Worm (Caenorhabditis elegans) whole organism, L3 larva: ENCODE measurements around the gene C17C3.5.

ENCODE experiments used
- R02D3.7 ChIP-seq: fragments of 150-350 bp; optimal IDR thresholded peaks from 2 replicates; lab custom pipeline; 2014; ENCODE audit warnings: missing biosample characterization, missing genetic modification characterization
- ZK546.5 ChIP-seq: sonication (generic microtip); optimal IDR thresholded peaks from 2 replicates; lab custom pipeline; 2017; ENCODE audit warnings: missing biosample characterization, missing genetic modification characterization
- ama-1 ChIP-seq: fragments of 150-350 bp; optimal IDR thresholded peaks from 2 replicates; lab custom pipeline; 2018
- ceh-16 ChIP-seq: sonication (generic microtip); optimal IDR thresholded peaks from 2 replicates; lab custom pipeline; 2017; ENCODE audit warnings: missing biosample characterization, missing genetic modification characterization
- ceh-28 ChIP-seq: fragments of 150-350 bp; optimal IDR thresholded peaks from 2 replicates; lab custom pipeline; 2014; ENCODE audit warnings: missing biosample characterization, missing genetic modification reagents, missing genetic modification characterization
- ceh-82 ChIP-seq: fragments of 150-350 bp; optimal IDR thresholded peaks from 2 replicates; lab custom pipeline; 2014; ENCODE audit warnings: missing biosample characterization, missing genetic modification characterization
- daf-12 ChIP-seq: fragments of 150-350 bp; optimal IDR thresholded peaks from 2 replicates; lab custom pipeline; 2014; ENCODE audit warnings: missing biosample characterization, missing genetic modification reagents, missing genetic modification characterization
- egl-27 ChIP-seq: sonication (generic microtip); optimal IDR thresholded peaks from 4 replicates; lab custom pipeline; 2017; ENCODE audit warnings: missing biosample characterization, missing genetic modification reagents, missing genetic modification characterization
- egl-5 ChIP-seq: fragments of 150-350 bp; optimal IDR thresholded peaks from 2 replicates; lab custom pipeline; 2017; ENCODE audit warnings: missing biosample characterization, missing genetic modification reagents, missing genetic modification characterization, inconsistent platforms
- elt-2 ChIP-seq: sonication (generic microtip); optimal IDR thresholded peaks from 2 replicates; lab custom pipeline; 2016; ENCODE audit warnings: missing genetic modification reagents, mild to moderate bottlenecking, missing genetic modification characterization, missing compliant biosample characterization
- elt-3 ChIP-seq, 3 experiments: fragments of 150-350 bp in 1 of 3; sonication (generic microtip) in 2 of 3; optimal IDR thresholded peaks; 2 replicates in 2 of 3; 4 replicates in 1 of 3; lab custom pipeline; 2014 to 2017; ENCODE audit warnings: missing biosample characterization in 3 of 3, missing genetic modification characterization in 3 of 3
- eor-1 ChIP-seq, 2 experiments: fragments of 150-350 bp; optimal IDR thresholded peaks; 2 replicates each; lab custom pipeline; 2014 to 2018; ENCODE audit warnings: missing biosample characterization in 2 of 2, missing genetic modification characterization in 2 of 2
- fkh-10 ChIP-seq: sonication (generic microtip); optimal IDR thresholded peaks from 2 replicates; lab custom pipeline; 2017; ENCODE audit warnings: missing biosample characterization, missing genetic modification reagents, missing genetic modification characterization
- fkh-2 ChIP-seq: fragments of 150-350 bp; optimal IDR thresholded peaks from 2 replicates; lab custom pipeline; 2014; ENCODE audit warnings: missing biosample characterization, missing genetic modification reagents, missing genetic modification characterization
- fos-1 ChIP-seq: fragments of 150-350 bp; optimal IDR thresholded peaks from 2 replicates; lab custom pipeline; 2014; ENCODE audit warnings: missing biosample characterization, missing genetic modification characterization
- hmg-11 ChIP-seq: sonication (generic microtip); optimal IDR thresholded peaks from 2 replicates; lab custom pipeline; 2016; ENCODE audit warnings: missing genetic modification characterization, missing compliant biosample characterization
- jun-1 ChIP-seq: fragments of 150-350 bp; optimal IDR thresholded peaks from 2 replicates; lab custom pipeline; 2014; ENCODE audit warnings: missing biosample characterization, missing genetic modification reagents, missing genetic modification characterization
- lin-15B ChIP-seq: fragments of 150-350 bp; optimal IDR thresholded peaks from 2 replicates; lab custom pipeline; 2014; ENCODE audit warnings: missing biosample characterization, missing genetic modification characterization
- lin-39 ChIP-seq: fragments of 150-350 bp; optimal IDR thresholded peaks from 2 replicates; lab custom pipeline; 2018; ENCODE audit warnings: missing biosample characterization, missing genetic modification reagents, missing genetic modification characterization
- lsy-12 ChIP-seq: sonication (generic microtip); optimal IDR thresholded peaks from 2 replicates; lab custom pipeline; 2016; ENCODE audit warnings: mild to moderate bottlenecking, missing genetic modification characterization, missing compliant biosample characterization
- mdl-1 ChIP-seq: fragments of 150-350 bp; optimal IDR thresholded peaks from 2 replicates; lab custom pipeline; 2014; ENCODE audit warnings: missing biosample characterization, missing genetic modification characterization
- mml-1 ChIP-seq: fragments of 150-350 bp; sonication (generic microtip); optimal IDR thresholded peaks from 3 replicates; lab custom pipeline; 2014; ENCODE audit warnings: missing biosample characterization, missing genetic modification characterization
- nfya-1 ChIP-seq: sonication (generic microtip); optimal IDR thresholded peaks from 2 replicates; lab custom pipeline; 2017; ENCODE audit warnings: missing genetic modification characterization, mild to moderate bottlenecking, missing compliant biosample characterization, antibody characterized with exemption, moderate library complexity; ENCODE audit not compliant: insufficient read depth
- nhr-11 ChIP-seq: fragments of 150-350 bp; optimal IDR thresholded peaks from 2 replicates; lab custom pipeline; 2014; ENCODE audit warnings: missing biosample characterization, missing genetic modification characterization
- nhr-12 ChIP-seq: fragments of 150-350 bp; optimal IDR thresholded peaks from 2 replicates; lab custom pipeline; 2014; ENCODE audit warnings: missing biosample characterization, missing genetic modification characterization
- nhr-23 ChIP-seq: fragments of 150-350 bp; optimal IDR thresholded peaks from 2 replicates; lab custom pipeline; 2014; ENCODE audit warnings: missing biosample characterization, missing genetic modification reagents, missing genetic modification characterization
- nhr-237 ChIP-seq: fragments of 150-350 bp; optimal IDR thresholded peaks from 2 replicates; lab custom pipeline; 2014; ENCODE audit warnings: missing biosample characterization, missing genetic modification characterization
- nhr-25 ChIP-seq: sonication (generic microtip); optimal IDR thresholded peaks from 2 replicates; lab custom pipeline; 2017; ENCODE audit warnings: missing biosample characterization, missing genetic modification characterization
- nhr-28 ChIP-seq: fragments of 150-350 bp; optimal IDR thresholded peaks from 2 replicates; lab custom pipeline; 2014; ENCODE audit warnings: missing biosample characterization, missing genetic modification characterization
- nhr-43 ChIP-seq: sonication (generic microtip); optimal IDR thresholded peaks from 2 replicates; lab custom pipeline; 2016; ENCODE audit warnings: mild to moderate bottlenecking, missing genetic modification characterization, missing compliant biosample characterization; ENCODE audit not compliant: poor library complexity, severe bottlenecking
- nhr-67 ChIP-seq: fragments of 150-350 bp; optimal IDR thresholded peaks from 2 replicates; lab custom pipeline; 2014; ENCODE audit warnings: missing biosample characterization, missing genetic modification characterization
- nhr-76 ChIP-seq: fragments of 150-350 bp; sonication (generic microtip); optimal IDR thresholded peaks from 5 replicates; lab custom pipeline; 2014; ENCODE audit warnings: missing biosample characterization, missing genetic modification characterization
- nhr-77 ChIP-seq: fragments of 150-350 bp; optimal IDR thresholded peaks from 2 replicates; lab custom pipeline; 2014; ENCODE audit warnings: missing biosample characterization, missing genetic modification characterization
- pha-4 ChIP-seq: fragments of 150-350 bp; optimal IDR thresholded peaks from 2 replicates; lab custom pipeline; 2014; ENCODE audit warnings: missing biosample characterization, missing genetic modification reagents, missing genetic modification characterization
- pqm-1 ChIP-seq: fragments of 150-350 bp; optimal IDR thresholded peaks from 2 replicates; lab custom pipeline; 2017; ENCODE audit warnings: missing biosample characterization, missing genetic modification characterization, inconsistent platforms
- sea-2 ChIP-seq: fragments of 150-350 bp; sonication (generic microtip); optimal IDR thresholded peaks from 4 replicates; lab custom pipeline; 2014; ENCODE audit warnings: missing biosample characterization, missing genetic modification reagents, missing genetic modification characterization
- skn-1 ChIP-seq: fragments of 150-350 bp; optimal IDR thresholded peaks from 2 replicates; lab custom pipeline; 2014; ENCODE audit warnings: missing biosample characterization, missing genetic modification characterization
- snpc-4 ChIP-seq: fragments of 150-350 bp; optimal IDR thresholded peaks from 2 replicates; lab custom pipeline; 2014; ENCODE audit warnings: missing biosample characterization, missing genetic modification characterization
- tbx-2 ChIP-seq: sonication (generic microtip); optimal IDR thresholded peaks from 2 replicates; lab custom pipeline; 2016; ENCODE audit warnings: mild to moderate bottlenecking, missing genetic modification characterization, missing compliant biosample characterization
- unc-39 ChIP-seq: sonication (generic microtip); optimal IDR thresholded peaks from 4 replicates; lab custom pipeline; 2017; ENCODE audit warnings: missing biosample characterization, missing genetic modification characterization
- unc-62 ChIP-seq: fragments of 150-350 bp; sonication (generic microtip); optimal IDR thresholded peaks from 4 replicates; lab custom pipeline; 2014; ENCODE audit warnings: missing biosample characterization, missing genetic modification reagents, missing genetic modification characterization
- zag-1 ChIP-seq: fragments of 150-350 bp; optimal IDR thresholded peaks from 2 replicates; lab custom pipeline; 2014; ENCODE audit warnings: missing biosample characterization, missing genetic modification characterization
- ztf-11 ChIP-seq: fragments of 150-350 bp; optimal IDR thresholded peaks from 2 replicates; lab custom pipeline; 2014; ENCODE audit warnings: missing biosample characterization, missing genetic modification characterization
- ztf-4 ChIP-seq: fragments of 150-350 bp; optimal IDR thresholded peaks from 2 replicates; lab custom pipeline; 2014; ENCODE audit warnings: missing biosample characterization, missing genetic modification characterization

The C17C3.5 gene

ce11 chrII:5594210-5594764, 42.7 kb downstream of the C17C3.5 start, which contains the start of gene ttc-4:
TSS of gene ttc-4 (plus strand) at chrII:5594714.
- TF ChIP-seq egl-27 (no peak), fos-1 (tag; lab: Kevin White, UChicago) (no peak), nfya-1 (tag; lab: Kevin White, UChicago) (peak; percentile 58), mml-1 (tag; lab: Kevin White, UChicago) (no peak), hmg-11 (tag; lab: Kevin White, UChicago) (no peak), pqm-1 (tag; lab: Kevin White, UChicago) (peak; percentile 51), ztf-4 (no peak), egl-5 (tag; lab: Kevin White, UChicago) (no peak), eor-1 (tag; optimal IDR thresholded peaks at IDR 0.05; lab: Kevin White, UChicago) (no peak), snpc-4 (tag; lab: Kevin White, UChicago) (peak; percentile 75), ztf-11 (tag; lab: Kevin White, UChicago) (no peak), nhr-237 (tag; lab: Kevin White, UChicago) (no peak), fkh-10 (no peak), nhr-23 (tag; lab: Kevin White, UChicago) (peak; percentile 38), lsy-12 (tag; lab: Kevin White, UChicago) (no peak), nhr-12 (tag; lab: Kevin White, UChicago) (no peak), pha-4 (tag; lab: Kevin White, UChicago) (peak; percentile 71), nhr-11 (no peak), mdl-1 (tag; lab: Kevin White, UChicago) (no peak), elt-2 (tag; lab: Kevin White, UChicago) (peak; percentile 39), lin-15B (tag; lab: Kevin White, UChicago) (peak; percentile 65), nhr-28 (tag; lab: Kevin White, UChicago) (no peak)

- TF ChIP-seq sea-2 (GFP tag; lab: Kevin White, UChicago) (no peak), ztf-4 (no peak), snpc-4 (tag; lab: Kevin White, UChicago) (no peak), pqm-1 (tag; lab: Kevin White, UChicago) (no peak)
- TF ChIP-seq, all 47 proteins: peak for 0
Observed at ce11 chrII:5596247-5596646, 44.6 kb downstream of the C17C3.5 start, which contains the start of gene C17G10.1. TSS of gene C17G10.1 (plus strand) at chrII:5596547.

- TF ChIP-seq nhr-43 (peak; percentile 89), mml-1 (tag; lab: Kevin White, UChicago) (no peak), daf-12 (tag; lab: Kevin White, UChicago) (no peak), ceh-16 (tag; lab: Kevin White, UChicago) (no peak), pqm-1 (tag; lab: Kevin White, UChicago) (peak; percentile 55), unc-62 (no peak), skn-1 (peak; percentile 9), elt-2 (tag; lab: Kevin White, UChicago) (peak; percentile 83), unc-39 (tag; lab: Kevin White, UChicago) (no peak), nhr-77 (tag; lab: Kevin White, UChicago) (peak; percentile 89), lin-39 (tag; lab: Kevin White, UChicago) (peak; percentile 38), nhr-25 (peak; percentile 82), ama-1 (lab: Kevin White, UChicago) (peak; percentile 93), egl-5 (tag; lab: Kevin White, UChicago) (peak; percentile 54), ztf-4 (no peak), ztf-11 (tag; lab: Kevin White, UChicago) (no peak), pha-4 (tag; lab: Kevin White, UChicago) (peak; percentile 49), nhr-67 (tag; lab: Kevin White, UChicago) (no peak), ceh-28 (peak; percentile 47), elt-3 (tag; optimal IDR thresholded peaks at IDR 0.05; lab: Kevin White, UChicago) (peak in 1 of 3 experiments; percentile 30), sea-2 (GFP tag; lab: Kevin White, UChicago) (no peak), fos-1 (tag; lab: Kevin White, UChicago) (no peak), nhr-11 (no peak), fkh-10 (no peak), tbx-2 (peak; percentile 33), lin-15B (tag; lab: Kevin White, UChicago) (peak; percentile 60), nhr-76 (tag; lab: Kevin White, UChicago) (no peak), hmg-11 (tag; lab: Kevin White, UChicago) (peak; percentile 60), zag-1 (tag; lab: Kevin White, UChicago) (no peak), nhr-23 (tag; lab: Kevin White, UChicago) (peak; percentile 84), lsy-12 (tag; lab: Kevin White, UChicago) (peak; percentile 61), mdl-1 (tag; lab: Kevin White, UChicago) (peak; percentile 34), snpc-4 (tag; lab: Kevin White, UChicago) (peak; percentile 99), R02D3.7 (peak; percentile 10), ZK546.5 (no peak), egl-27 (no peak), fkh-2 (tag; lab: Kevin White, UChicago) (no peak), ceh-82 (tag; lab: Kevin White, UChicago) (peak; percentile 60), nhr-237 (tag; lab: Kevin White, UChicago) (no peak), jun-1 (tag; lab: Kevin White, UChicago) (peak; percentile 29)
Observed at ce11 chrII:5599326-5600044, 47.9 kb downstream of the C17C3.5 start, which contains the start of gene C17G10.10. TSS of gene C17G10.10 (minus strand) at chrII:5599376.
